Worm (Caenorhabditis elegans): ENCODE results near the gene dhc-3.

- no peak for TF ChIP-seq tra-4 (tag; optimal IDR thresholded peaks at IDR 0.05)
- TF ChIP-seq pes-1 (GFP tag; IDR thresholded peaks at IDR 0.05): no peak
- TF ChIP-seq hmg-4 (GFP tag; optimal IDR thresholded peaks at IDR 0.05): no peak
- no peak for TF ChIP-seq sea-1 (GFP tag; conservative IDR thresholded peaks at IDR 0.05)
- no peak for TF ChIP-seq B0310.2 (tag; optimal IDR thresholded peaks at IDR 0.05)
- TF ChIP-seq ama-1 (optimal IDR thresholded peaks at IDR 0.05): no peak
- no peak for TF ChIP-seq ceh-13 (GFP tag; optimal IDR thresholded peaks at IDR 0.05)
- TF ChIP-seq tbx-11 (GFP tag; IDR thresholded peaks at IDR 0.05): no peak
- no peak for TF ChIP-seq tbx-37 (GFP tag; conservative IDR thresholded peaks at IDR 0.05)
- no peak for TF ChIP-seq F13C5.2 (tag; optimal IDR thresholded peaks at IDR 0.05)
- TF ChIP-seq flt-1 (GFP tag; IDR thresholded peaks at IDR 0.05): no peak
- no peak for TF ChIP-seq hnd-1 (tag; optimal IDR thresholded peaks at IDR 0.05)
- no peak for TF ChIP-seq ets-7 (tag; optimal IDR thresholded peaks at IDR 0.05)
Measured at ce11 chrV:13090130-13090770, 48.5 kb upstream of the dhc-3 start, which contains the start of gene C34B4.4.

Data from whole organism, early embryonic.